Worm (Caenorhabditis elegans) whole organism, L4 larva: ENCODE measurements around the gene ttr-48.

Source experiments
- D1046.2 ChIP-seq: fragments of 200-800 bp; sonication (Bioruptor generic); IDR thresholded peaks from 2 replicates; pipeline ENCODE4 v1.3.6; 2022; ENCODE audit warnings: missing genetic modification characterization, missing compliant biosample characterization
- F10B5.3 ChIP-seq: sonication (generic microtip); optimal IDR thresholded peaks from 2 replicates; lab custom pipeline; 2016; ENCODE audit warnings: mild to moderate bottlenecking, missing genetic modification characterization, missing compliant biosample characterization
- F37D6.2 ChIP-seq: sonication (generic microtip); optimal IDR thresholded peaks from 2 replicates; lab custom pipeline; 2016; ENCODE audit warnings: mild to moderate bottlenecking, missing genetic modification characterization, missing compliant biosample characterization
- T20F7.1 ChIP-seq: fragments of 200-800 bp; sonication (Bioruptor generic); optimal IDR thresholded peaks from 2 replicates; lab custom pipeline; 2018; ENCODE audit warnings: mild to moderate bottlenecking, missing genetic modification characterization, missing compliant biosample characterization
- T26A8.4 ChIP-seq: fragments of 200-800 bp; sonication (Bioruptor generic); IDR thresholded peaks from 2 replicates; pipeline ENCODE4 v1.3.6; 2022; ENCODE audit warnings: missing genetic modification characterization, missing compliant biosample characterization
- Y5F2A.4 ChIP-seq: fragments of 200-800 bp; sonication (Bioruptor generic); optimal IDR thresholded peaks from 2 replicates; lab custom pipeline; 2018; ENCODE audit warnings: mild to moderate bottlenecking, missing genetic modification characterization, missing compliant biosample characterization
- Y75B8A.6 ChIP-seq: fragments of 200-800 bp; sonication (Bioruptor generic); IDR thresholded peaks from 2 replicates; pipeline ENCODE4 v1.3.6; 2022; ENCODE audit warnings: missing genetic modification reagents, missing genetic modification characterization, missing compliant biosample characterization
- ZK337.2 ChIP-seq: fragments of 200-800 bp; sonication (Bioruptor generic); IDR thresholded peaks from 2 replicates; pipeline ENCODE4 v1.3.6; 2022; ENCODE audit warnings: missing genetic modification reagents, missing genetic modification characterization, missing compliant biosample characterization
- ZK546.5 ChIP-seq, 2 experiments: sonication (generic microtip); optimal IDR thresholded peaks; 2 replicates each; lab custom pipeline; 2017; ENCODE audit warnings: missing biosample characterization in 2 of 2, missing genetic modification characterization in 2 of 2
- aha-1 ChIP-seq: fragments of 150-350 bp; peaks from one replicate; lab custom pipeline; 2014; ENCODE audit warnings: missing biosample characterization, missing genetic modification characterization
- ama-1 ChIP-seq: fragments of 150-350 bp; optimal IDR thresholded peaks from 2 replicates; lab custom pipeline; 2014; ENCODE audit warnings: inconsistent platforms, mixed read lengths
- ceh-20 ChIP-seq: fragments of 200-800 bp; sonication (Bioruptor generic); IDR thresholded peaks from 2 replicates; pipeline ENCODE4 v1.3.6; 2022; ENCODE audit warnings: missing genetic modification reagents, missing genetic modification characterization, missing compliant biosample characterization
- ceh-28 ChIP-seq: fragments of 150-350 bp; optimal IDR thresholded peaks from 2 replicates; lab custom pipeline; 2014; ENCODE audit warnings: missing biosample characterization, missing genetic modification reagents, missing genetic modification characterization
- ces-1 ChIP-seq: fragments of 150-350 bp; sonication (generic microtip); optimal IDR thresholded peaks from 4 replicates; lab custom pipeline; 2014; ENCODE audit warnings: missing biosample characterization, missing genetic modification reagents, missing genetic modification characterization
- cey-2 ChIP-seq: sonication (generic microtip); optimal IDR thresholded peaks from 3 replicates; lab custom pipeline; 2017; ENCODE audit warnings: missing genetic modification characterization, mild to moderate bottlenecking, missing compliant biosample characterization, antibody characterized with exemption, borderline replicate concordance; ENCODE audit not compliant: insufficient read depth
- ctbp-1 ChIP-seq: fragments of 200-800 bp; sonication (Bioruptor generic); IDR thresholded peaks from 2 replicates; pipeline ENCODE4 v1.3.6; 2022; ENCODE audit warnings: missing genetic modification reagents, missing genetic modification characterization, missing compliant biosample characterization
- daf-16 ChIP-seq, 3 experiments: sonication (generic microtip); optimal IDR thresholded peaks; 2 replicates each; lab custom pipeline; 2016 to 2017; ENCODE audit warnings: missing genetic modification characterization in 3 of 3, missing genetic modification reagents in 3 of 3, mild to moderate bottlenecking in 2 of 3, missing compliant biosample characterization in 2 of 3, missing biosample characterization in 1 of 3, moderate library complexity in 1 of 3
- daf-8 ChIP-seq: fragments of 200-800 bp; sonication (Bioruptor generic); IDR thresholded peaks from 2 replicates; pipeline ENCODE4 v1.3.6; 2022; ENCODE audit warnings: missing genetic modification characterization, missing compliant biosample characterization
- dmd-6 ChIP-seq: fragments of 200-800 bp; sonication (Bioruptor generic); IDR thresholded peaks from 2 replicates; pipeline ENCODE4 v1.3.6; 2022; ENCODE audit warnings: missing genetic modification reagents, missing genetic modification characterization, missing compliant biosample characterization
- dpl-1 ChIP-seq: fragments of 150-350 bp; optimal IDR thresholded peaks from 2 replicates; lab custom pipeline; 2014; ENCODE audit warnings: missing biosample characterization, missing genetic modification reagents, missing genetic modification characterization
- dve-1 ChIP-seq: sonication (generic microtip); optimal IDR thresholded peaks from 2 replicates; lab custom pipeline; 2017; ENCODE audit warnings: antibody characterized with exemption, mild to moderate bottlenecking, missing genetic modification characterization, missing compliant biosample characterization; ENCODE audit not compliant: insufficient read depth
- egl-43 ChIP-seq: fragments of 200-800 bp; sonication (Bioruptor generic); IDR thresholded peaks from 2 replicates; pipeline ENCODE4 v1.3.6; 2022; ENCODE audit warnings: missing genetic modification reagents, missing genetic modification characterization, missing compliant biosample characterization
- hlh-30 ChIP-seq: sonication (generic microtip); optimal IDR thresholded peaks from 2 replicates; lab custom pipeline; 2017; ENCODE audit warnings: antibody characterized with exemption, mild to moderate bottlenecking, missing genetic modification characterization, missing compliant biosample characterization; ENCODE audit not compliant: insufficient read depth
- hmg-1.1 ChIP-seq: fragments of 200-800 bp; sonication (Bioruptor generic); IDR thresholded peaks from 2 replicates; pipeline ENCODE4 v1.3.6; 2022; ENCODE audit warnings: missing genetic modification reagents, missing genetic modification characterization, missing compliant biosample characterization
- jun-1 ChIP-seq: fragments of 150-350 bp; optimal IDR thresholded peaks from 2 replicates; lab custom pipeline; 2014; ENCODE audit warnings: missing biosample characterization, missing genetic modification reagents, missing genetic modification characterization
- lin-29 ChIP-seq: fragments of 200-800 bp; sonication (Bioruptor generic); IDR thresholded peaks from 2 replicates; pipeline ENCODE4 v1.3.6; 2022; ENCODE audit warnings: missing genetic modification reagents, missing genetic modification characterization, missing compliant biosample characterization
- lin-38 ChIP-seq: fragments of 200-800 bp; sonication (Bioruptor generic); IDR thresholded peaks from 2 replicates; pipeline ENCODE4 v1.3.6; 2022; ENCODE audit warnings: missing genetic modification reagents, missing genetic modification characterization, missing compliant biosample characterization
- lir-3 ChIP-seq: sonication (generic microtip); optimal IDR thresholded peaks from 2 replicates; lab custom pipeline; 2016; ENCODE audit warnings: mild to moderate bottlenecking, missing genetic modification characterization, missing compliant biosample characterization
- madf-9 ChIP-seq: fragments of 200-800 bp; sonication (Bioruptor generic); conservative IDR thresholded peaks from 2 replicates; pipeline ENCODE4 v1.3.6; 2022; ENCODE audit warnings: missing genetic modification reagents, missing genetic modification characterization, missing compliant biosample characterization
- mdl-1 ChIP-seq, 2 experiments: fragments of 150-350 bp in 1 of 2; sonication (generic microtip) in 1 of 2; optimal IDR thresholded peaks; 2 replicates each; lab custom pipeline; 2014 to 2017; ENCODE audit warnings: missing biosample characterization in 2 of 2, missing genetic modification characterization in 2 of 2
- mep-1 ChIP-seq: fragments of 150-350 bp; sonication (generic microtip); optimal IDR thresholded peaks from 3 replicates; lab custom pipeline; 2014; ENCODE audit warnings: missing biosample characterization, missing genetic modification characterization
- mxl-2 ChIP-seq: fragments of 200-800 bp; sonication (Bioruptor generic); conservative IDR thresholded peaks from 2 replicates; pipeline ENCODE4 v1.3.6; 2022; ENCODE audit warnings: missing genetic modification reagents, missing genetic modification characterization, missing compliant biosample characterization
- mxl-3 ChIP-seq: fragments of 200-800 bp; sonication (Bioruptor generic); optimal IDR thresholded peaks from 2 replicates; lab custom pipeline; 2018; ENCODE audit warnings: mild to moderate bottlenecking, missing genetic modification characterization, missing compliant biosample characterization
- nhr-102 ChIP-seq: sonication (generic microtip); optimal IDR thresholded peaks from 2 replicates; lab custom pipeline; 2016; ENCODE audit warnings: mild to moderate bottlenecking, missing genetic modification characterization, moderate library complexity, missing compliant biosample characterization
- nhr-11 ChIP-seq: fragments of 150-350 bp; optimal IDR thresholded peaks from 2 replicates; lab custom pipeline; 2014; ENCODE audit warnings: missing biosample characterization, missing genetic modification characterization
- nhr-237 ChIP-seq: sonication (generic microtip); optimal IDR thresholded peaks from 2 replicates; lab custom pipeline; 2017; ENCODE audit warnings: missing biosample characterization, missing genetic modification characterization
- nhr-41 ChIP-seq: fragments of 200-800 bp; sonication (Bioruptor generic); IDR thresholded peaks from 2 replicates; pipeline ENCODE4 v1.3.6; 2022; ENCODE audit warnings: missing genetic modification reagents, missing genetic modification characterization, missing compliant biosample characterization
- nhr-77 ChIP-seq: fragments of 150-350 bp; optimal IDR thresholded peaks from 2 replicates; lab custom pipeline; 2014; ENCODE audit warnings: missing biosample characterization, missing genetic modification characterization
- pha-4 ChIP-seq, 2 experiments: fragments of 150-350 bp in 1 of 2; fragments of 200-800 bp in 1 of 2; sonication (Bioruptor generic) in 1 of 2; IDR thresholded peaks in 1 of 2; optimal IDR thresholded peaks in 1 of 2; 2 replicates each; pipeline versions ENCODE4 v1.3.6 to Lab custom; 2014 to 2022; ENCODE audit warnings: missing genetic modification characterization in 2 of 2, missing genetic modification reagents in 2 of 2, missing biosample characterization in 1 of 2, missing compliant biosample characterization in 1 of 2
- pqm-1 ChIP-seq: sonication (generic microtip); optimal IDR thresholded peaks from 2 replicates; lab custom pipeline; 2017; ENCODE audit warnings: missing biosample characterization, missing genetic modification characterization
- saeg-2 ChIP-seq: fragments of 200-800 bp; sonication (Bioruptor generic); IDR thresholded peaks from 2 replicates; pipeline ENCODE4 v1.3.6; 2022; ENCODE audit warnings: missing genetic modification reagents, missing genetic modification characterization, missing compliant biosample characterization
- sdz-12 ChIP-seq: fragments of 200-800 bp; sonication (Bioruptor generic); optimal IDR thresholded peaks from 2 replicates; lab custom pipeline; 2018; ENCODE audit warnings: mild to moderate bottlenecking, missing genetic modification characterization, missing compliant biosample characterization
- skn-1 ChIP-seq: fragments of 150-350 bp; optimal IDR thresholded peaks from 2 replicates; lab custom pipeline; 2014; ENCODE audit warnings: missing biosample characterization, missing genetic modification characterization
- snpc-1.2 ChIP-seq: fragments of 200-800 bp; sonication (Bioruptor generic); IDR thresholded peaks from 2 replicates; pipeline ENCODE4 v1.3.6; 2022; ENCODE audit warnings: missing genetic modification reagents, missing genetic modification characterization, missing compliant biosample characterization
- spr-1 ChIP-seq: sonication (generic microtip); optimal IDR thresholded peaks from 2 replicates; lab custom pipeline; 2016; ENCODE audit warnings: mild to moderate bottlenecking, missing genetic modification characterization, missing compliant biosample characterization
- tag-97 ChIP-seq: fragments of 200-800 bp; sonication (Bioruptor generic); IDR thresholded peaks from 2 replicates; pipeline ENCODE4 v1.3.6; 2022; ENCODE audit warnings: missing genetic modification characterization, missing compliant biosample characterization
- unc-39 ChIP-seq: sonication (generic microtip); optimal IDR thresholded peaks from 2 replicates; lab custom pipeline; 2017; ENCODE audit warnings: missing biosample characterization, missing genetic modification characterization
- vab-7 ChIP-seq: fragments of 200-800 bp; sonication (Bioruptor generic); IDR thresholded peaks from 2 replicates; pipeline ENCODE4 v1.3.6; 2022; ENCODE audit warnings: missing genetic modification reagents, missing genetic modification characterization, missing compliant biosample characterization
- zfp-2 ChIP-seq: sonication (generic microtip); optimal IDR thresholded peaks from 2 replicates; lab custom pipeline; 2016; ENCODE audit warnings: mild to moderate bottlenecking, missing genetic modification characterization, missing compliant biosample characterization
- ztf-7 ChIP-seq: fragments of 150-350 bp; optimal IDR thresholded peaks from 2 replicates; lab custom pipeline; 2014; ENCODE audit warnings: missing biosample characterization, missing genetic modification characterization

Gene ttr-48

DNA sequence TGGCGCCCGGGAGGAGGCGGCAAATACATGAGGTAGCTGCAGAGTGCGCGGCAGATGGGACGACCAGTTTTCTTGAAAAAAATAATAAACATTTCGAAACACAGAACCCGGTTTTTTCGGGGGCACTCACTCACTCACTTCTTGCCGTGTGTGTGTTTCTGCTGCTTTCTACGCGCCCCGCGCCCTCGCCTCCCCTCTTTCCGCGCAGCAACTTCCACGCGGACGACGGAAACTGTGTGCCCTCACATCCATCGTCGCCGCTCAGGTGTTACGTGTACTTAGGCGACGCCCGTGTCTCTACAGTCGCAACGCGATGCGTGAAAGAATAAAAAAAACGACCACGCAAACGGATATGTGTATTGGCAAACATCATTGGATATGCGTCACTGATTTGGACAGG is 17.8 kb downstream of the ttr-48 start (continued):
- TF ChIP-seq nhr-11 (tag; lab: Kevin White, UChicago) (no peak), nhr-102 (tag; lab: Kevin White, UChicago) (no peak), F10B5.3 (tag; lab: Kevin White, UChicago) (no peak), daf-8 (GFP tag; lab: Robert Waterston, UW) (no peak), mxl-3 (GFP tag; lab: Kevin White, UChicago) (peak; percentile 83), ZK546.5 (tag; optimal IDR thresholded peaks at IDR 0.05; lab: Kevin White, UChicago) (no peak), pqm-1 (no peak), cey-2 (tag; lab: Kevin White, UChicago) (no peak), nhr-77 (tag; lab: Kevin White, UChicago) (no peak), dpl-1 (GFP tag; lab: Kevin White, UChicago) (no peak), hlh-30 (tag; lab: Kevin White, UChicago) (no peak), jun-1 (tag; lab: Kevin White, UChicago) (no peak), vab-7 (no peak), aha-1 (tag; lab: Kevin White, UChicago) (peak; percentile 8), zfp-2 (tag; lab: Kevin White, UChicago) (no peak), dve-1 (no peak), nhr-237 (no peak), pha-4 (GFP tag; IDR thresholded peaks at IDR 0.05; lab: Robert Waterston, UW) (peak; percentile 13), pha-4 (tag; optimal IDR thresholded peaks at IDR 0.05; lab: Kevin White, UChicago) (no peak), lin-38 (GFP tag; lab: Robert Waterston, UW) (no peak), saeg-2 (GFP tag; lab: Robert Waterston, UW) (no peak), sdz-12 (GFP tag; lab: Kevin White, UChicago) (no peak), ztf-7 (tag; lab: Kevin White, UChicago) (no peak), unc-39 (tag; lab: Kevin White, UChicago) (no peak), mxl-2 (GFP tag; lab: Robert Waterston, UW) (0 out of 2 replicates have a peak, but pooled peaks have one; percentile 21), ces-1 (GFP tag; lab: Kevin White, UChicago) (no peak), F37D6.2 (tag; lab: Kevin White, UChicago) (no peak), mep-1 (tag; lab: Kevin White, UChicago) (no peak), D1046.2 (no peak)

DNA sequence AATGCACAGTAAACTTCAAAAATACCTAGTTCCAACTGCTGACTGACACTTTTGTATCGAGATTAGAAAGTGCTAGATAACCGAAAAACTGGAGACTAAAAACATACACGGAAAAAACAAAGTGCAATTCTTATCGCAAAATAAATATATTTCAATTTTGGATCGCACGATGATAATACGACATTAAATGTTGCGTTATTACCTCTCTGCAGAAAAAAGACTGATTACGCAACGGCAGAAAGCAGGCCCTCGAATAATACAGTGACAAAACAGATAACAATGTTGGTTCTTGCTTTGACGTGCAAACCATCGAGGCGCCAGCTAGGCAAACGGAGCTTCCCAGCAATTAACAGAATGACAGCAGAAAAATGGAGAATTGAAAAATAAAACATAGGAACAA is 18.4 kb downstream of the ttr-48 start:
- no peak for TF ChIP-seq mxl-2 (GFP tag; lab: Robert Waterston, UW)
- no peak for TF ChIP-seq ama-1 (lab: Kevin White, UChicago)
- no peak for TF ChIP-seq hmg-1.1
- TF ChIP-seq mdl-1 (tag; optimal IDR thresholded peaks at IDR 0.05; lab: Kevin White, UChicago), result peak in 1 of 2 experiments; percentile 36
- peak; percentile 1 for TF ChIP-seq ztf-7 (tag; lab: Kevin White, UChicago)
- no peak for TF ChIP-seq snpc-1.2 (GFP tag; lab: Robert Waterston, UW)
- no peak for TF ChIP-seq egl-43 (GFP tag; lab: Robert Waterston, UW)
- no peak for TF ChIP-seq pha-4 (GFP tag; IDR thresholded peaks at IDR 0.05; lab: Robert Waterston, UW)
- TF ChIP-seq pha-4 (tag; optimal IDR thresholded peaks at IDR 0.05; lab: Kevin White, UChicago), result no peak
- no peak for TF ChIP-seq Y75B8A.6 (GFP tag; lab: Robert Waterston, UW)
- no peak for TF ChIP-seq lin-29
- no peak for TF ChIP-seq ceh-28 (tag; lab: Kevin White, UChicago)
- TF ChIP-seq skn-1, result no peak
- TF ChIP-seq dmd-6 (GFP tag; lab: Robert Waterston, UW), result peak; percentile 98
- no peak for TF ChIP-seq F37D6.2 (tag; lab: Kevin White, UChicago)
- no peak for TF ChIP-seq spr-1 (tag; lab: Kevin White, UChicago)
- TF ChIP-seq ctbp-1 (GFP tag; lab: Robert Waterston, UW), result no peak
- no peak for TF ChIP-seq madf-9 (GFP tag; lab: Robert Waterston, UW)
- TF ChIP-seq ceh-20 (GFP tag; lab: Robert Waterston, UW), result no peak
- TF ChIP-seq Y5F2A.4 (GFP tag; lab: Kevin White, UChicago), result no peak
- TF ChIP-seq daf-16 (GFP tag; optimal IDR thresholded peaks at IDR 0.05; lab: Kevin White, UChicago), result peak in 1 of 2 experiments; percentile 78
- peak; percentile 99 for TF ChIP-seq daf-16 (tag; optimal IDR thresholded peaks at IDR 0.05; lab: Kevin White, UChicago)
- no peak for TF ChIP-seq nhr-41 (GFP tag; lab: Robert Waterston, UW)
- no peak for TF ChIP-seq ZK337.2
- no peak for TF ChIP-seq lir-3 (tag; lab: Kevin White, UChicago)
- TF ChIP-seq T20F7.1 (GFP tag; lab: Kevin White, UChicago), result peak; percentile 55
- no peak for TF ChIP-seq T26A8.4 (GFP tag; lab: Robert Waterston, UW)
- TF ChIP-seq tag-97 (GFP tag; lab: Robert Waterston, UW), result no peak
- TF ChIP-seq mep-1 (tag; lab: Kevin White, UChicago), result peak; percentile 52
